Worm (Caenorhabditis elegans) whole organism, L4 larva: Measurements from ENCODE around the gene Y73F8A.20.
A peak's percentile ranks its signal among the peaks of the same experiment; 100 is the strongest.

Experiments used
- D1046.2 ChIP-seq: fragments of 200-800 bp; sonication (Bioruptor generic); IDR thresholded peaks from 2 replicates; pipeline ENCODE4 v1.3.6; 2022; ENCODE audit warnings: missing genetic modification characterization, missing compliant biosample characterization
- F44E2.7 ChIP-seq: fragments of 200-800 bp; sonication (Bioruptor generic); IDR thresholded peaks from 2 replicates; pipeline ENCODE4 v2.1.2; 2022; ENCODE audit warnings: missing genetic modification characterization, missing compliant biosample characterization
- Y5F2A.4 ChIP-seq: fragments of 200-800 bp; sonication (Bioruptor generic); optimal IDR thresholded peaks from 2 replicates; lab custom pipeline; 2018; ENCODE audit warnings: mild to moderate bottlenecking, missing genetic modification characterization, missing compliant biosample characterization
- Y75B8A.6 ChIP-seq: fragments of 200-800 bp; sonication (Bioruptor generic); IDR thresholded peaks from 2 replicates; pipeline ENCODE4 v1.3.6; 2022; ENCODE audit warnings: missing genetic modification reagents, missing genetic modification characterization, missing compliant biosample characterization
- aha-1 ChIP-seq: fragments of 150-350 bp; peaks from one replicate; lab custom pipeline; 2014; ENCODE audit warnings: missing biosample characterization, missing genetic modification characterization
- aly-2 ChIP-seq: sonication (generic microtip); optimal IDR thresholded peaks from 2 replicates; lab custom pipeline; 2018; ENCODE audit warnings: missing biosample characterization, missing genetic modification characterization
- arid-1 ChIP-seq: fragments of 200-800 bp; sonication (Bioruptor generic); conservative IDR thresholded peaks from 2 replicates; pipeline ENCODE4 v1.3.6; 2022; ENCODE audit warnings: missing genetic modification reagents, missing genetic modification characterization, missing compliant biosample characterization
- ceh-20 ChIP-seq: fragments of 200-800 bp; sonication (Bioruptor generic); IDR thresholded peaks from 2 replicates; pipeline ENCODE4 v1.3.6; 2022; ENCODE audit warnings: missing genetic modification reagents, missing genetic modification characterization, missing compliant biosample characterization
- ctbp-1 ChIP-seq: fragments of 200-800 bp; sonication (Bioruptor generic); IDR thresholded peaks from 2 replicates; pipeline ENCODE4 v1.3.6; 2022; ENCODE audit warnings: missing genetic modification reagents, missing genetic modification characterization, missing compliant biosample characterization
- daf-12 ChIP-seq: fragments of 150-350 bp; optimal IDR thresholded peaks from 2 replicates; lab custom pipeline; 2014; ENCODE audit warnings: missing biosample characterization, missing genetic modification reagents, missing genetic modification characterization
- daf-19 ChIP-seq: fragments of 200-800 bp; sonication (Bioruptor generic); conservative IDR thresholded peaks from 2 replicates; pipeline ENCODE4 v1.3.6; 2022; ENCODE audit warnings: missing genetic modification characterization, missing compliant biosample characterization
- daf-8 ChIP-seq: fragments of 200-800 bp; sonication (Bioruptor generic); IDR thresholded peaks from 2 replicates; pipeline ENCODE4 v1.3.6; 2022; ENCODE audit warnings: missing genetic modification characterization, missing compliant biosample characterization
- dmd-9 ChIP-seq: fragments of 200-800 bp; sonication (Bioruptor generic); IDR thresholded peaks from 2 replicates; pipeline ENCODE4 v1.3.6; 2022; ENCODE audit warnings: missing genetic modification reagents, missing genetic modification characterization, missing compliant biosample characterization
- duxl-1 ChIP-seq: sonication (generic microtip); optimal IDR thresholded peaks from 2 replicates; lab custom pipeline; 2016; ENCODE audit warnings: mild to moderate bottlenecking, missing genetic modification characterization, moderate library complexity, missing compliant biosample characterization; ENCODE audit not compliant: poor library complexity
- dve-1 ChIP-seq: sonication (generic microtip); optimal IDR thresholded peaks from 2 replicates; lab custom pipeline; 2017; ENCODE audit warnings: antibody characterized with exemption, mild to moderate bottlenecking, missing genetic modification characterization, missing compliant biosample characterization; ENCODE audit not compliant: insufficient read depth
- egl-43 ChIP-seq: fragments of 200-800 bp; sonication (Bioruptor generic); IDR thresholded peaks from 2 replicates; pipeline ENCODE4 v1.3.6; 2022; ENCODE audit warnings: missing genetic modification reagents, missing genetic modification characterization, missing compliant biosample characterization
- hif-1 ChIP-seq, 2 experiments: sonication (generic microtip); optimal IDR thresholded peaks; 2 replicates each; lab custom pipeline; 2016 to 2017; ENCODE audit warnings: missing compliant biosample characterization in 2 of 2, missing genetic modification characterization in 2 of 2, missing genetic modification reagents in 2 of 2, missing genotype in 2 of 2, mild to moderate bottlenecking in 1 of 2
- jun-1 ChIP-seq: fragments of 150-350 bp; optimal IDR thresholded peaks from 2 replicates; lab custom pipeline; 2014; ENCODE audit warnings: missing biosample characterization, missing genetic modification reagents, missing genetic modification characterization
- lim-7 ChIP-seq: fragments of 200-800 bp; sonication (Bioruptor generic); IDR thresholded peaks from 2 replicates; pipeline ENCODE4 v1.3.6; 2022; ENCODE audit warnings: missing genetic modification characterization, missing compliant biosample characterization
- lin-15B ChIP-seq: fragments of 150-350 bp; sonication (generic microtip); optimal IDR thresholded peaks from 3 replicates; lab custom pipeline; 2014; ENCODE audit warnings: missing biosample characterization, missing genetic modification characterization
- madf-5 ChIP-seq, 2 experiments: fragments of 200-800 bp; sonication (Bioruptor generic); IDR thresholded peaks; 2 replicates each; pipeline ENCODE4 v1.3.6; 2022; ENCODE audit warnings: missing compliant biosample characterization in 2 of 2, missing genetic modification characterization in 2 of 2
- mes-2 ChIP-seq: sonication (generic microtip); optimal IDR thresholded peaks from 2 replicates; lab custom pipeline; 2016; ENCODE audit warnings: missing genotype, mild to moderate bottlenecking, missing genetic modification characterization, missing compliant biosample characterization; ENCODE audit not compliant: poor library complexity, severe bottlenecking
- nhr-10 ChIP-seq: fragments of 150-350 bp; optimal IDR thresholded peaks from 2 replicates; lab custom pipeline; 2014; ENCODE audit warnings: missing biosample characterization, missing genetic modification characterization
- nhr-111 ChIP-seq: fragments of 200-800 bp; sonication (Bioruptor generic); optimal IDR thresholded peaks from 2 replicates; lab custom pipeline; 2018; ENCODE audit warnings: mild to moderate bottlenecking, missing genetic modification characterization, missing compliant biosample characterization
- nhr-237 ChIP-seq: sonication (generic microtip); optimal IDR thresholded peaks from 2 replicates; lab custom pipeline; 2017; ENCODE audit warnings: missing biosample characterization, missing genetic modification characterization
- nhr-28 ChIP-seq: fragments of 150-350 bp; optimal IDR thresholded peaks from 2 replicates; lab custom pipeline; 2014; ENCODE audit warnings: missing biosample characterization, missing genetic modification characterization
- nhr-41 ChIP-seq: fragments of 200-800 bp; sonication (Bioruptor generic); IDR thresholded peaks from 2 replicates; pipeline ENCODE4 v1.3.6; 2022; ENCODE audit warnings: missing genetic modification reagents, missing genetic modification characterization, missing compliant biosample characterization
- nhr-6 ChIP-seq: fragments of 150-350 bp; optimal IDR thresholded peaks from 2 replicates; lab custom pipeline; 2014; ENCODE audit warnings: missing biosample characterization, missing genetic modification characterization
- nhr-76 ChIP-seq: fragments of 150-350 bp; optimal IDR thresholded peaks from 2 replicates; lab custom pipeline; 2014; ENCODE audit warnings: missing biosample characterization, missing genetic modification characterization
- php-3 ChIP-seq: fragments of 200-800 bp; sonication (Bioruptor generic); IDR thresholded peaks from 2 replicates; pipeline ENCODE4 v1.3.6; 2022; ENCODE audit warnings: missing genetic modification reagents, missing genetic modification characterization, missing compliant biosample characterization
- sdz-12 ChIP-seq: fragments of 200-800 bp; sonication (Bioruptor generic); optimal IDR thresholded peaks from 2 replicates; lab custom pipeline; 2018; ENCODE audit warnings: mild to moderate bottlenecking, missing genetic modification characterization, missing compliant biosample characterization
- set-16 ChIP-seq: fragments of 200-800 bp; sonication (Bioruptor generic); IDR thresholded peaks from 2 replicates; pipeline ENCODE4 v1.3.6; 2022; ENCODE audit warnings: missing genetic modification reagents, missing genetic modification characterization, missing compliant biosample characterization
- skn-1 ChIP-seq: fragments of 150-350 bp; optimal IDR thresholded peaks from 2 replicates; lab custom pipeline; 2014; ENCODE audit warnings: missing biosample characterization, missing genetic modification characterization
- snpc-1.2 ChIP-seq: fragments of 200-800 bp; sonication (Bioruptor generic); IDR thresholded peaks from 2 replicates; pipeline ENCODE4 v1.3.6; 2022; ENCODE audit warnings: missing genetic modification reagents, missing genetic modification characterization, missing compliant biosample characterization
- spr-1 ChIP-seq: sonication (generic microtip); optimal IDR thresholded peaks from 2 replicates; lab custom pipeline; 2016; ENCODE audit warnings: mild to moderate bottlenecking, missing genetic modification characterization, missing compliant biosample characterization
- tag-97 ChIP-seq: fragments of 200-800 bp; sonication (Bioruptor generic); IDR thresholded peaks from 2 replicates; pipeline ENCODE4 v1.3.6; 2022; ENCODE audit warnings: missing genetic modification characterization, missing compliant biosample characterization
- unc-130 ChIP-seq: sonication (generic microtip); optimal IDR thresholded peaks from 2 replicates; lab custom pipeline; 2016; ENCODE audit warnings: missing genetic modification reagents, missing genetic modification characterization, missing compliant biosample characterization
- unc-62 ChIP-seq, 3 experiments: fragments of 150-350 bp in 1 of 3; sonication (generic microtip); optimal IDR thresholded peaks in 2 of 3; peaks in 1 of 3; 1 replicate in 1 of 3; 2 replicates in 2 of 3; lab custom pipeline; 2014 to 2017; ENCODE audit warnings: missing biosample characterization in 3 of 3, missing genetic modification characterization in 3 of 3, missing genetic modification reagents in 3 of 3, missing genotype in 1 of 3
- ztf-7 ChIP-seq: fragments of 150-350 bp; optimal IDR thresholded peaks from 2 replicates; lab custom pipeline; 2014; ENCODE audit warnings: missing biosample characterization, missing genetic modification characterization

Gene Y73F8A.20

DNA sequence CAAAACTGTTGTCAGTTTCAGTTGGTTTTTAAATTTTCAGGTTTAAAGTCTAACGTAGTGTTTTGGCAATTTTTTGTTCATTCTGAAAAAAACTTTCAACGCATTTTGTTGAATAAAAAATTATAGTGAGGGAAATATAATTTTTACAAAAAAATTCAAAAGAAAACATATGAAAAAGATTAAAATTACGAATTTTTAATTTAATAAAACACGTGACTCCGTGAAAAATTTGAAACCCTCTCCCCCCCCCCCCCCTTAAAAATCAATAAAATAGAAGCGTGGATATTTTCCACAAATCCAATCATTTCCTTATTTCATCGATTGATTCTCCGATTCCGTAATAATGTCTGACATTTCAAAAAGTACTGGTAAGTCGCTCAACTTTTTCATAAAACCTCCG lies at the start of gene Y73F8A.20:
Gene Y73F8A.20, plus strand, starts transcription at position 301 of the 400 bp plus-strand sequence.
- no peak for TF ChIP-seq dve-1 (tag; lab: Kevin White, UChicago)
- TF ChIP-seq sdz-12 = no peak
- no peak for TF ChIP-seq hif-1 (tag; optimal IDR thresholded peaks at IDR 0.05; lab: Kevin White, UChicago)
- no peak for TF ChIP-seq skn-1 (tag; lab: Kevin White, UChicago)
- no peak for TF ChIP-seq daf-19 (GFP tag; lab: Robert Waterston, UW)
- no peak for TF ChIP-seq ctbp-1 (GFP tag; lab: Robert Waterston, UW)
- TF ChIP-seq madf-5 (GFP tag; IDR thresholded peaks at IDR 0.05; lab: Robert Waterston, UW) = no peak
- no peak for TF ChIP-seq ceh-20 (GFP tag; lab: Robert Waterston, UW)
- TF ChIP-seq D1046.2 (GFP tag; lab: Robert Waterston, UW) = no peak
- no peak for TF ChIP-seq aha-1
- no peak for TF ChIP-seq spr-1 (tag; lab: Kevin White, UChicago)
- TF ChIP-seq, all 104 proteins: peak for 0

DNA sequence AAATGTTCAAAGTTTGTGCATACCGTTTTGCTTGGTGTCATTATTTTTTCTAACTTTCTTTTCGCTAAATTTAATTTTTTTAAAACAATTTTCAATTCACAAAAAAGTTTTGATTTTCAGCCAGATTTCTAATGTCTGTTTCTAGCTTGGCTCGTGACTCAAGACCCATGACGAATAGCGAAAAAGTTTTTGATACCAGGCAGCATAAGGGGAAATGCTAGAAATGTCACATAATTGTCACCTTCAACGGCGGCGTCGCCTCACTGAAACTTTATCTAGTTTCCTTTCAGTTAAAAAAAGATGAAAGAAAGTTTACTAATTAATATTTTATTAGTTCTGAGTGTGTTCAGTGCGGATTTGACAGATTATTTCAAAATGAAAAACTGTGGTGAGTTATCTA lies 41.5 kb upstream of the Y73F8A.20 start, which contains the start of gene irld-59:
Gene irld-59, plus strand, starts transcription at position 301 of the 400 bp plus-strand sequence.
- TF ChIP-seq Y75B8A.6 (GFP tag; lab: Robert Waterston, UW) (no peak), set-16 (GFP tag; lab: Robert Waterston, UW) (no peak), daf-8 (GFP tag; lab: Robert Waterston, UW) (no peak), nhr-41 (no peak), unc-62 (GFP tag; optimal IDR thresholded peaks at IDR 0.05 in 1 of 2; lab: Kevin White, UChicago) (peak in 1 of 2 experiments; percentile 7), unc-62 (tag; optimal IDR thresholded peaks at IDR 0.05; lab: Kevin White, UChicago) (no peak)

DNA sequence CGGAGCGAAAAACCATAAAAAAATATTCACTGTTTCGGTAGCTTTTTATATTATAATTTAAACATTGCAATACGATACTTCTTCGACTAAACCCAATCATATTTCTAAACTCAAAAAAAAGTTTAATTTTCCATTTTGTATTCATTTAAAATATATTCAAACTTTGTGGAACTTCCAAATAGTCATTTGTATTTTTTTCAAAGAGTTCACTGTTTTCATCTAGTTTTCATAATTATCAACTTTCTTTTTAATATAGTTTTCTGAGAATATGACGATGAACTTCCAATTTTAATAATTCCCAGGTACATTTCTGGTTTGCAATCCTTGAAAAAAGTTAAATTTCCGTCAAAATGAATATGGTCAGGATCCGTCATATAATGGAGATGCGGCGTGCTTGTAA lies 17.0 kb upstream of the Y73F8A.20 start, which contains the start of gene cpna-4:
Gene cpna-4, plus strand, starts transcription at position 301 of the 400 bp plus-strand sequence.
- no peak for TF ChIP-seq nhr-237 (tag; lab: Kevin White, UChicago)
- no peak for TF ChIP-seq jun-1
- TF ChIP-seq duxl-1 (tag; lab: Kevin White, UChicago) = no peak
- TF ChIP-seq arid-1 (GFP tag; lab: Robert Waterston, UW) = no peak
- TF ChIP-seq Y75B8A.6 (GFP tag; lab: Robert Waterston, UW) = no peak
- no peak for TF ChIP-seq snpc-1.2 (GFP tag; lab: Robert Waterston, UW)
- no peak for TF ChIP-seq lin-15B (tag; lab: Kevin White, UChicago)
- TF ChIP-seq daf-12 = no peak
- TF ChIP-seq php-3 (GFP tag; lab: Robert Waterston, UW) = no peak
- TF ChIP-seq lim-7 (GFP tag; lab: Robert Waterston, UW) = no peak
- no peak for TF ChIP-seq unc-62 (GFP tag; optimal IDR thresholded peaks at IDR 0.05 in 1 of 2; lab: Kevin White, UChicago)
- no peak for TF ChIP-seq unc-62 (tag; optimal IDR thresholded peaks at IDR 0.05; lab: Kevin White, UChicago)
- no peak for TF ChIP-seq nhr-6
- no peak for TF ChIP-seq unc-130
- no peak for TF ChIP-seq aha-1
- no peak for TF ChIP-seq nhr-28
- TF ChIP-seq dmd-9 (GFP tag; lab: Robert Waterston, UW) = no peak
- no peak for TF ChIP-seq mes-2

DNA sequence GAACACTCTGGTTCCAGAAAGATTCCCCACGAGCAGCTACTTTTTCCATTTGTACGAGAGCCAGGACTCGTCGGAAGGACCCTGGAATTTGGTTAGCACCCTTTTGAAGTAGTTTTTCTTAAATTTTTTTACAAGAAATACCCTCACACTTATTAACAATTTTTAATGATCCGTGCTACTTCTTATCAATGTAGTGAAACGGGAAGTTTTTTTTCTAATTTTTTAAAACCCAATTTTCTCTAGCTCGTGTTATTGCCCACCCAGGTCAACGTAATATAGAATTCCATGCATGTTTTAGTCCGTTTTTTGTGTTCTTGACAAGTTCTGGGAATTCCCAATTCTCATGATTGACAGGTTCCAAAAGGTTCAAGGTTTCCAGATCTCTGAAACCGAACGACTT lies 16.4 kb upstream of the Y73F8A.20 start:
- peak in 1 of 2 experiments; percentile 64 for TF ChIP-seq unc-62 (GFP tag; optimal IDR thresholded peaks at IDR 0.05 in 1 of 2; lab: Kevin White, UChicago)
- no peak for TF ChIP-seq unc-62 (tag; optimal IDR thresholded peaks at IDR 0.05; lab: Kevin White, UChicago)
- TF ChIP-seq madf-5 (GFP tag; IDR thresholded peaks at IDR 0.05; lab: Robert Waterston, UW) = no peak
- no peak for TF ChIP-seq dve-1 (tag; lab: Kevin White, UChicago)
- no peak for TF ChIP-seq Y5F2A.4 (GFP tag; lab: Kevin White, UChicago)
- TF ChIP-seq aha-1 = peak; percentile 62
- TF ChIP-seq F44E2.7 (GFP tag; lab: Robert Waterston, UW) = no peak
- no peak for TF ChIP-seq nhr-76 (tag; lab: Kevin White, UChicago)
- no peak for TF ChIP-seq aly-2 (tag; lab: Kevin White, UChicago)
- TF ChIP-seq ztf-7 (tag; lab: Kevin White, UChicago) = no peak
- TF ChIP-seq egl-43 (GFP tag; lab: Robert Waterston, UW) = no peak
- TF ChIP-seq tag-97 (GFP tag; lab: Robert Waterston, UW) = no peak
- no peak for TF ChIP-seq nhr-10 (tag; lab: Kevin White, UChicago)
- TF ChIP-seq hif-1 (tag; optimal IDR thresholded peaks at IDR 0.05; lab: Kevin White, UChicago) = no peak
- no peak for TF ChIP-seq mes-2
- no peak for TF ChIP-seq nhr-111 (GFP tag; lab: Kevin White, UChicago)
